Worm (Caenorhabditis elegans) whole organism, L1 larva: ENCODE data around the gene cyn-16.

ENCODE experiments used
- C16A3.4 ChIP-seq: fragments of 150-350 bp; optimal IDR thresholded peaks from 2 replicates; lab custom pipeline; 2014; ENCODE audit warnings: missing biosample characterization, missing genetic modification characterization
- C34B4.2 ChIP-seq: sonication (generic microtip); optimal IDR thresholded peaks from 2 replicates; lab custom pipeline; 2017; ENCODE audit warnings: mild to moderate bottlenecking, missing genetic modification characterization, missing compliant biosample characterization
- Y116A8C.19 ChIP-seq: sonication (generic microtip); optimal IDR thresholded peaks from 2 replicates; lab custom pipeline; 2016; ENCODE audit warnings: missing compliant biosample characterization, missing genetic modification characterization, borderline replicate concordance
- aha-1 ChIP-seq: fragments of 150-350 bp; optimal IDR thresholded peaks from 2 replicates; lab custom pipeline; 2014; ENCODE audit warnings: missing biosample characterization, missing genetic modification characterization
- blmp-1 ChIP-seq: fragments of 150-350 bp; optimal IDR thresholded peaks from 2 replicates; lab custom pipeline; 2014; ENCODE audit warnings: missing biosample characterization, missing genetic modification characterization
- ceh-63 ChIP-seq: fragments of 200-800 bp; sonication (Bioruptor generic); optimal IDR thresholded peaks from 2 replicates; lab custom pipeline; 2018; ENCODE audit warnings: mild to moderate bottlenecking, missing genetic modification characterization, missing compliant biosample characterization
- dpl-1 ChIP-seq, 3 experiments: fragments of 150-350 bp in 2 of 3; sonication (generic microtip) in 1 of 3; optimal IDR thresholded peaks; 2 replicates each; lab custom pipeline; 2014 to 2017; ENCODE audit warnings: missing biosample characterization in 3 of 3, missing genetic modification characterization in 3 of 3, missing genetic modification reagents in 3 of 3
- dsc-1 ChIP-seq: sonication (generic microtip); optimal IDR thresholded peaks from 2 replicates; lab custom pipeline; 2016; ENCODE audit warnings: mild to moderate bottlenecking, missing genetic modification characterization, missing compliant biosample characterization
- efl-1 ChIP-seq, 4 experiments: fragments of 150-350 bp; optimal IDR thresholded peaks in 3 of 4; peaks in 1 of 4; 1 replicate in 1 of 4; 2 replicates in 3 of 4; lab custom pipeline; 2014; ENCODE audit warnings: missing biosample characterization in 2 of 4, missing genetic modification characterization in 2 of 4, missing genetic modification reagents in 2 of 4
- efl-3 ChIP-seq: fragments of 200-800 bp; sonication (Bioruptor generic); optimal IDR thresholded peaks from 2 replicates; lab custom pipeline; 2018; ENCODE audit warnings: mild to moderate bottlenecking, missing genetic modification characterization, missing compliant biosample characterization
- egl-13 ChIP-seq: sonication (generic microtip); optimal IDR thresholded peaks from 2 replicates; lab custom pipeline; 2016; ENCODE audit warnings: missing genotype, missing genetic modification reagents, missing genetic modification characterization, missing compliant biosample characterization
- egl-27 ChIP-seq, 2 experiments: fragments of 150-350 bp in 1 of 2; sonication (generic microtip); optimal IDR thresholded peaks; 3 replicates each; lab custom pipeline; 2017 to 2018; ENCODE audit warnings: missing biosample characterization in 2 of 2, missing genetic modification characterization in 2 of 2, missing genetic modification reagents in 2 of 2
- elt-2 ChIP-seq: sonication (generic microtip); optimal IDR thresholded peaks from 2 replicates; lab custom pipeline; 2016; ENCODE audit warnings: missing genetic modification characterization, mild to moderate bottlenecking, inconsistent platforms, missing compliant biosample characterization, missing genetic modification reagents
- elt-3 ChIP-seq, 6 experiments: fragments of 150-350 bp in 1 of 6; sonication (generic microtip); optimal IDR thresholded peaks; 2 replicates each; lab custom pipeline; 2017 to 2018; ENCODE audit warnings: missing biosample characterization in 6 of 6, missing genetic modification characterization in 6 of 6, inconsistent platforms in 1 of 6
- ets-5 ChIP-seq: fragments of 200-800 bp; sonication (Bioruptor generic); IDR thresholded peaks from 2 replicates; pipeline ENCODE4 v1.3.6; 2022; ENCODE audit warnings: missing genetic modification characterization, missing compliant biosample characterization
- grh-1 ChIP-seq: fragments of 200-800 bp; sonication (Bioruptor generic); IDR thresholded peaks from 2 replicates; pipeline ENCODE4 v1.3.6; 2022; ENCODE audit warnings: missing genetic modification reagents, missing genetic modification characterization, missing compliant biosample characterization
- hlh-17 ChIP-seq: fragments of 200-800 bp; sonication (Bioruptor generic); optimal IDR thresholded peaks from 2 replicates; lab custom pipeline; 2018; ENCODE audit warnings: missing genetic modification characterization, mild to moderate bottlenecking, missing compliant biosample characterization, moderate library complexity, borderline replicate concordance
- hpl-2 ChIP-seq: fragments of 150-350 bp; optimal IDR thresholded peaks from 2 replicates; lab custom pipeline; 2014; ENCODE audit warnings: missing biosample characterization, missing genetic modification reagents, missing genetic modification characterization
- isw-1 ChIP-seq: fragments of 200-800 bp; sonication (Bioruptor generic); IDR thresholded peaks from 2 replicates; pipeline ENCODE4 v1.3.6; 2022; ENCODE audit warnings: missing genetic modification characterization, missing compliant biosample characterization
- lin-14 ChIP-seq: fragments of 200-800 bp; sonication (Bioruptor generic); optimal IDR thresholded peaks from 2 replicates; lab custom pipeline; 2018; ENCODE audit warnings: mild to moderate bottlenecking, missing genetic modification characterization, moderate library complexity, missing compliant biosample characterization
- lin-35 ChIP-seq, 2 experiments: fragments of 150-350 bp; optimal IDR thresholded peaks; 2 replicates each; lab custom pipeline; 2014; ENCODE audit warnings: missing biosample characterization in 2 of 2, missing genetic modification characterization in 2 of 2, missing genetic modification reagents in 2 of 2
- lir-3 ChIP-seq: sonication (generic microtip); optimal IDR thresholded peaks from 2 replicates; lab custom pipeline; 2016; ENCODE audit warnings: mild to moderate bottlenecking, missing genetic modification characterization, moderate library complexity, missing compliant biosample characterization; ENCODE audit not compliant: poor library complexity
- mdl-1 ChIP-seq, 2 experiments: fragments of 150-350 bp; optimal IDR thresholded peaks; 2 replicates each; lab custom pipeline; 2014 to 2017; ENCODE audit warnings: missing biosample characterization in 2 of 2, missing genetic modification characterization in 2 of 2, inconsistent platforms in 1 of 2
- mep-1 ChIP-seq: fragments of 150-350 bp; optimal IDR thresholded peaks from 2 replicates; lab custom pipeline; 2014; ENCODE audit warnings: missing biosample characterization, missing genetic modification characterization
- nhr-19 ChIP-seq: fragments of 200-800 bp; sonication (Bioruptor generic); conservative IDR thresholded peaks from 2 replicates; pipeline ENCODE4 v1.3.6; 2022; ENCODE audit warnings: missing genetic modification characterization, missing compliant biosample characterization
- nhr-20 ChIP-seq: sonication (generic microtip); optimal IDR thresholded peaks from 2 replicates; lab custom pipeline; 2016; ENCODE audit warnings: mild to moderate bottlenecking, missing genetic modification characterization, missing compliant biosample characterization
- nhr-47 ChIP-seq: sonication (generic microtip); optimal IDR thresholded peaks from 2 replicates; lab custom pipeline; 2016; ENCODE audit warnings: mild to moderate bottlenecking, missing genetic modification characterization, moderate library complexity, missing compliant biosample characterization
- nhr-71 ChIP-seq: sonication (generic microtip); optimal IDR thresholded peaks from 2 replicates; lab custom pipeline; 2016; ENCODE audit warnings: mild to moderate bottlenecking, missing genetic modification characterization, moderate library complexity, missing compliant biosample characterization
- nhr-76 ChIP-seq: sonication (generic microtip); optimal IDR thresholded peaks from 2 replicates; lab custom pipeline; 2017; ENCODE audit warnings: missing biosample characterization, missing genetic modification characterization
- nhr-85 ChIP-seq: sonication (generic microtip); peaks from one replicate; lab custom pipeline; 2016; ENCODE audit warnings: missing genetic modification characterization, inconsistent platforms, missing compliant biosample characterization
- nhr-90 ChIP-seq: sonication (generic microtip); optimal IDR thresholded peaks from 2 replicates; lab custom pipeline; 2016; ENCODE audit warnings: mild to moderate bottlenecking, missing genetic modification characterization, missing compliant biosample characterization; ENCODE audit not compliant: poor library complexity
- pax-3 ChIP-seq: fragments of 200-800 bp; sonication (Bioruptor generic); optimal IDR thresholded peaks from 2 replicates; lab custom pipeline; 2018; ENCODE audit warnings: mild to moderate bottlenecking, missing genetic modification characterization, moderate library complexity, missing compliant biosample characterization
- skn-1 ChIP-seq: fragments of 150-350 bp; optimal IDR thresholded peaks from 2 replicates; lab custom pipeline; 2014; ENCODE audit warnings: missing biosample characterization, missing genetic modification characterization
- snu-23 ChIP-seq: sonication (generic microtip); optimal IDR thresholded peaks from 2 replicates; lab custom pipeline; 2016; ENCODE audit warnings: missing genetic modification characterization, missing compliant biosample characterization
- tbx-2 ChIP-seq: sonication (generic microtip); optimal IDR thresholded peaks from 2 replicates; lab custom pipeline; 2016; ENCODE audit warnings: missing genetic modification characterization, missing compliant biosample characterization
- unc-130 ChIP-seq: fragments of 150-350 bp; optimal IDR thresholded peaks from 2 replicates; lab custom pipeline; 2017; ENCODE audit warnings: missing biosample characterization, missing genetic modification characterization, inconsistent platforms
- unc-30 ChIP-seq: sonication (generic microtip); optimal IDR thresholded peaks from 2 replicates; lab custom pipeline; 2017; ENCODE audit warnings: missing biosample characterization, missing genetic modification characterization
- unc-98 ChIP-seq: fragments of 200-800 bp; sonication (Bioruptor generic); IDR thresholded peaks from 2 replicates; pipeline ENCODE4 v1.3.6; 2022; ENCODE audit warnings: missing genetic modification characterization, missing compliant biosample characterization
- ztf-4 ChIP-seq: fragments of 150-350 bp; optimal IDR thresholded peaks from 2 replicates; lab custom pipeline; 2014; ENCODE audit warnings: missing biosample characterization, missing genetic modification characterization

cyn-16 gene

DNA sequence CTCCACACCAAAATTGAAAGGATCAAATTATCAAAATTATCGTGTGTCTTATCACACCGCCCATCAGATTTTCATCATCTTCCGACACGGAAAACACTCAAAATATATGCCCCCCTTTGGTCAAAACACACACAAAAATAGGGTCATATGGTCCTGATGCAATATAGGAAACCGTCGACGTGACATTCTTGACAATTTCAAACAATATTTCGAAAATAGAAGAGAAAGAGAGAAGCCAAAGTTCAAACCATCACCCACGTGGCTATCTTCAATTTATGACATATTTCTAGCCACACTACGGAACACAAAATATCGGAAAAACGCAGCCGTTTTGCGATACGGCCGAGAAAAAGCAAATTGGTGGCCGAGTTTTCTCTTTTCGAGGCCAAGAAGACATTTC, 14.1 kb upstream of the cyn-16 start:
- TF ChIP-seq C16A3.4 (tag; lab: Kevin White, UChicago) (no peak), efl-1 (optimal IDR thresholded peaks at IDR 0.05; lab: Kevin White, UChicago) (peak in 1 of 2 experiments; percentile 6), efl-1 (GFP tag; optimal IDR thresholded peaks at IDR 0.05 in 1 of 2; lab: Kevin White, UChicago) (peak; percentile 9 to 88), mdl-1 (tag; optimal IDR thresholded peaks at IDR 0.05; lab: Kevin White, UChicago) (peak in 1 of 2 experiments; percentile 28), ztf-4 (tag; lab: Kevin White, UChicago) (no peak), nhr-90 (tag; lab: Kevin White, UChicago) (peak; percentile 52), elt-3 (tag; optimal IDR thresholded peaks at IDR 0.05; lab: Kevin White, UChicago) (peak in 2 of 6 experiments; percentile 12 to 64), elt-2 (tag; lab: Kevin White, UChicago) (no peak), nhr-19 (peak; percentile 24; the same call in 1 of the 2 replicates), nhr-47 (tag; lab: Kevin White, UChicago) (peak; percentile 9), hpl-2 (GFP tag; lab: Kevin White, UChicago) (no peak), snu-23 (peak; percentile 59), nhr-71 (tag; lab: Kevin White, UChicago) (peak; percentile 79), blmp-1 (tag; lab: Kevin White, UChicago) (peak; percentile 60), nhr-85 (peak; percentile 66), nhr-20 (peak; percentile 60), tbx-2 (peak; percentile 54), grh-1 (GFP tag; lab: Robert Waterston, UW) (no peak), ets-5 (GFP tag; lab: Robert Waterston, UW) (no peak), dpl-1 (GFP tag; optimal IDR thresholded peaks at IDR 0.05; lab: Kevin White, UChicago) (peak in 1 of 3 experiments; percentile 28), unc-130 (tag; lab: Kevin White, UChicago) (peak; percentile 10), aha-1 (tag; lab: Kevin White, UChicago) (no peak), lin-35 (GFP tag; optimal IDR thresholded peaks at IDR 0.05; lab: Kevin White, UChicago) (peak in 1 of 2 experiments; percentile 72), nhr-76 (tag; lab: Kevin White, UChicago) (no peak), unc-30 (tag; lab: Kevin White, UChicago) (no peak), ceh-63 (GFP tag; lab: Kevin White, UChicago) (no peak), mep-1 (tag; lab: Kevin White, UChicago) (peak; percentile 14), lin-14 (GFP tag; lab: Kevin White, UChicago) (peak; percentile 22), unc-98 (GFP tag; lab: Robert Waterston, UW) (no peak), Y116A8C.19 (no peak)

DNA sequence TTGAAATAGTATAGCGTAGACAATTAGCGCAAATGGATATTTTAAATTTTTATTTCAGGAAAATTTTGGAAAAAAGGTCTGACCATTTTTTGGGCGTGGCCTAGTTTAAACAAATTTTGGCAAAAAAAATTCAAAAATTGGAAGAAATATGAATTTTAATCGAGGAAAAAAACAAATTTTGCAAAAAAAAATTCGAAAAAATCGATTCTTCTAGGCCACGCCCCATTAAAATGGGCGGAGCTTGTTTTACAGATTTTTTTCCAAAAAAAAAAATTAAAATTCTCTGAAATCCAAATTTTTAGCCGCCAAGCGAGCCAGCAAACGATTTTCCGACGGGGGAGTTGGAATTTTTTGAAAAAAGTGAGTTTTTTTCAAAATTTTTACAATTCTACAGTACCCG, 12.7 kb upstream of the cyn-16 start, which contains the start of gene nadk-2:
Gene nadk-2, plus strand, starts transcription at position 301 of the 400 bp plus-strand sequence.
- TF ChIP-seq tbx-2 (no peak), isw-1 (GFP tag; lab: Robert Waterston, UW) (no peak), blmp-1 (tag; lab: Kevin White, UChicago) (no peak), hlh-17 (GFP tag; lab: Kevin White, UChicago) (no peak), C34B4.2 (tag; lab: Kevin White, UChicago) (no peak), skn-1 (tag; lab: Kevin White, UChicago) (no peak), pax-3 (tag; lab: Kevin White, UChicago) (no peak), lir-3 (tag; lab: Kevin White, UChicago) (no peak), egl-27 (tag; optimal IDR thresholded peaks at IDR 0.05; lab: Kevin White, UChicago) (no peak), unc-98 (GFP tag; lab: Robert Waterston, UW) (no peak), efl-3 (GFP tag; lab: Kevin White, UChicago) (no peak), egl-13 (tag; lab: Kevin White, UChicago) (no peak), dsc-1 (tag; lab: Kevin White, UChicago) (no peak), lin-35 (GFP tag; optimal IDR thresholded peaks at IDR 0.05; lab: Kevin White, UChicago) (no peak), aha-1 (tag; lab: Kevin White, UChicago) (no peak), elt-3 (tag; optimal IDR thresholded peaks at IDR 0.05; lab: Kevin White, UChicago) (no peak)
